Worm (Caenorhabditis elegans) whole organism, midembryonic: ENCODE measurements around the gene fbl-1.

Source experiments
- T22C8.4 ChIP-seq: fragments of 200-800 bp; sonication (Bioruptor generic); IDR thresholded peaks from 2 replicates; pipeline ENCODE4 v1.3.6; 2022; ENCODE audit warnings: missing genetic modification characterization, missing compliant biosample characterization
- flt-1 ChIP-seq: fragments of 200-800 bp; sonication (Bioruptor generic); IDR thresholded peaks from 2 replicates; pipeline ENCODE4 v1.3.6; 2022; ENCODE audit warnings: missing genetic modification characterization, missing compliant biosample characterization
- klf-2 ChIP-seq: fragments of 200-800 bp; sonication (Bioruptor generic); conservative IDR thresholded peaks from 2 replicates; pipeline ENCODE4 v1.3.6; 2022; ENCODE audit warnings: missing genetic modification reagents, missing genetic modification characterization, missing compliant biosample characterization

DNA sequence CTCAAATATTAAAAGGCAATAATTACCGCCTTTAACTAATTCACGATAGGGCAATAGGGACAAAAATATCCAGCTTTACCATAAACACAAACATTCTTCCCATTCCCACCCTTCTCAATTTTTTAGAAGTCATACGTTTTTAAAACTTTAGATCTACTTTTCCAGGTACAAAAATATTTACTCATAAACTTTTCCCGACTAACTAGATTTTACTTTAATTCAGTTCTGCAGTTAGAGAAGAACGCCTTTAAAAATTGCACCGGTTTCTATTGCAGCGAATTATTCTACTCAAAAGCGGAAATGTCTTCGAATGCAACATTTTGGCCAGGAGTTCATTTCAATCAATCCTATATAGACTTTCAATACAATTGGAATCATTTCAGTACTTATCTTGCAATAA, 44.3 kb upstream of the fbl-1 start, which contains the start of gene sru-3:
- TF ChIP-seq klf-2 (GFP tag; lab: Robert Waterston, UW): no peak
- TF ChIP-seq flt-1 (GFP tag; lab: Robert Waterston, UW): no peak
- TF ChIP-seq T22C8.4 (GFP tag; lab: Robert Waterston, UW): no peak
